Worm (Caenorhabditis elegans): Measurements from ENCODE around the gene srw-66.

Gene srw-66

ce11 chrII:1236479-1236878 lies 35.2 kb downstream of the srw-66 start:
- TF ChIP-seq elt-1 (tag; optimal IDR thresholded peaks at IDR 0.05): no peak
- peak; percentile 52 for TF ChIP-seq Y55F3AM.14 (GFP tag; optimal IDR thresholded peaks at IDR 0.05)
- TF ChIP-seq nhr-10 (tag; optimal IDR thresholded peaks at IDR 0.05): no peak

- TF ChIP-seq mbf-1 (tag; optimal IDR thresholded peaks at IDR 0.05): no peak
- no peak for TF ChIP-seq nhr-25 (tag; optimal IDR thresholded peaks at IDR 0.05)
These were observed 35.7 kb downstream of the srw-66 start for ce11 chrII:1236003-1236402.

- no peak for TF ChIP-seq lin-13 (GFP tag; optimal IDR thresholded peaks at IDR 0.05)
- no peak for TF ChIP-seq nhr-77 (tag; optimal IDR thresholded peaks at IDR 0.05)
- no peak for TF ChIP-seq Y55F3AM.14 (GFP tag; optimal IDR thresholded peaks at IDR 0.05)
- TF ChIP-seq elt-3 (tag; optimal IDR thresholded peaks at IDR 0.05): no peak
- no peak for TF ChIP-seq ztf-11 (tag; optimal IDR thresholded peaks at IDR 0.05)
- no peak for TF ChIP-seq skn-1 (tag; optimal IDR thresholded peaks at IDR 0.05)
- no peak for TF ChIP-seq snpc-4 (tag; optimal IDR thresholded peaks at IDR 0.05)
- TF ChIP-seq aly-2 (tag; optimal IDR thresholded peaks at IDR 0.05): no peak
- no peak for TF ChIP-seq gmeb-1 (tag; optimal IDR thresholded peaks at IDR 0.05)
- TF ChIP-seq unc-62 (GFP tag; optimal IDR thresholded peaks at IDR 0.05): no peak
- no peak for TF ChIP-seq sem-4 (tag; optimal IDR thresholded peaks at IDR 0.05)
These were observed 36.7 kb downstream of the srw-66 start for ce11 chrII:1234971-1235370.

- TF ChIP-seq lsy-2 (tag; optimal IDR thresholded peaks at IDR 0.05): peak in 1 of 2 experiments; percentile 26
- no peak for TF ChIP-seq C34F6.9 (tag; optimal IDR thresholded peaks at IDR 0.05)
- TF ChIP-seq nhr-21 (tag; optimal IDR thresholded peaks at IDR 0.05): peak; percentile 16
- TF ChIP-seq egl-27 (tag; optimal IDR thresholded peaks at IDR 0.05): no peak
- peak; percentile 36 for TF ChIP-seq sem-4 (tag; optimal IDR thresholded peaks at IDR 0.05)
- TF ChIP-seq gmeb-1 (tag; optimal IDR thresholded peaks at IDR 0.05): no peak
- no peak for TF ChIP-seq peb-1 (tag; optimal IDR thresholded peaks at IDR 0.05)
- no peak for TF ChIP-seq mbf-1 (tag; optimal IDR thresholded peaks at IDR 0.05)
These were observed 38.7 kb downstream of the srw-66 start for ce11 chrII:1232967-1233366.

- TF ChIP-seq ama-1 (optimal IDR thresholded peaks at IDR 0.05): no peak
- TF ChIP-seq sma-3 (GFP tag; optimal IDR thresholded peaks at IDR 0.05): no peak
- no peak for TF ChIP-seq mbf-1 (tag; optimal IDR thresholded peaks at IDR 0.05)
- TF ChIP-seq mab-5 (tag; optimal IDR thresholded peaks at IDR 0.05): no peak
- TF ChIP-seq sma-9 (GFP tag; optimal IDR thresholded peaks at IDR 0.05): no peak
- no peak for TF ChIP-seq sma-9 (tag; optimal IDR thresholded peaks at IDR 0.05)
- TF ChIP-seq sem-4 (tag; optimal IDR thresholded peaks at IDR 0.05): no peak
These were observed 42.8 kb downstream of the srw-66 start for ce11 chrII:1228943-1229342.
